Worm (Caenorhabditis elegans): ENCODE results near the gene srd-70.
A peak's percentile ranks its signal among the peaks of the same experiment; 100 is the strongest.

The srd-70 gene

ce11 chrV:20417809-20418208 is 36.1 kb upstream of the srd-70 start:
- TF ChIP-seq lsy-2 (tag; optimal IDR thresholded peaks at IDR 0.05) (peak in 1 of 2 experiments; percentile 73), daf-8 (GFP tag; IDR thresholded peaks at IDR 0.05) (no peak), mes-2 (tag; optimal IDR thresholded peaks at IDR 0.05; ENCODE audit: poor library complexity, severe bottlenecking) (peak; percentile 0), lin-1 (GFP tag; IDR thresholded peaks at IDR 0.05) (no peak), saeg-2 (GFP tag; IDR thresholded peaks at IDR 0.05) (no peak), hif-1 (tag; optimal IDR thresholded peaks at IDR 0.05) (peak in 1 of 2 experiments; percentile 50), attf-4 (tag; optimal IDR thresholded peaks at IDR 0.05) (no peak), hlh-30 (tag; optimal IDR thresholded peaks at IDR 0.05; ENCODE audit: insufficient read depth) (peak; percentile 98), F37D6.2 (tag; optimal IDR thresholded peaks at IDR 0.05) (peak; percentile 27), rbr-2 (tag; optimal IDR thresholded peaks at IDR 0.05) (no peak), aha-1 (tag) (peak; percentile 44), pha-4 (GFP tag; IDR thresholded peaks at IDR 0.05) (no peak), pha-4 (tag; optimal IDR thresholded peaks at IDR 0.05) (peak; percentile 45), lin-15B (tag; optimal IDR thresholded peaks at IDR 0.05) (no peak), mdl-1 (tag; optimal IDR thresholded peaks at IDR 0.05) (peak; percentile 70 to 88), hlh-11 (tag; optimal IDR thresholded peaks at IDR 0.05) (peak; percentile 88), dmd-6 (GFP tag; IDR thresholded peaks at IDR 0.05) (peak; percentile 48), ztf-11 (tag; optimal IDR thresholded peaks at IDR 0.05) (no peak), set-16 (GFP tag; IDR thresholded peaks at IDR 0.05) (peak; percentile 31; the same call in 1 of the 2 replicates), mep-1 (tag; optimal IDR thresholded peaks at IDR 0.05) (peak; percentile 65), nhr-6 (tag; optimal IDR thresholded peaks at IDR 0.05) (peak; percentile 62), zfp-2 (tag; optimal IDR thresholded peaks at IDR 0.05) (no peak), mxl-3 (GFP tag; optimal IDR thresholded peaks at IDR 0.05) (peak; percentile 10), daf-16 (GFP tag; optimal IDR thresholded peaks at IDR 0.05) (no peak), daf-16 (tag; optimal IDR thresholded peaks at IDR 0.05) (peak; percentile 10), fkh-10 (GFP tag; optimal IDR thresholded peaks at IDR 0.05) (peak; percentile 17), dve-1 (tag; optimal IDR thresholded peaks at IDR 0.05; ENCODE audit: insufficient read depth) (peak; percentile 32)

- TF ChIP-seq fos-1 (tag; optimal IDR thresholded peaks at IDR 0.05) (no peak), snpc-1.2 (GFP tag; IDR thresholded peaks at IDR 0.05) (no peak), set-16 (GFP tag; IDR thresholded peaks at IDR 0.05) (peak; percentile 13; the same call in 1 of the 2 replicates), sdz-12 (GFP tag; optimal IDR thresholded peaks at IDR 0.05) (no peak), aha-1 (tag) (peak; percentile 2), ceh-82 (tag; optimal IDR thresholded peaks at IDR 0.05) (no peak), spr-3 (GFP tag; optimal IDR thresholded peaks at IDR 0.05) (no peak), lim-7 (GFP tag; IDR thresholded peaks at IDR 0.05) (no peak), R02D3.7 (tag; optimal IDR thresholded peaks at IDR 0.05) (no peak), egl-27 (tag; optimal IDR thresholded peaks at IDR 0.05) (no peak), madf-5 (GFP tag; IDR thresholded peaks at IDR 0.05) (no peak), nhr-111 (GFP tag; optimal IDR thresholded peaks at IDR 0.05) (no peak), fkh-10 (GFP tag; optimal IDR thresholded peaks at IDR 0.05) (no peak), ceh-20 (GFP tag; IDR thresholded peaks at IDR 0.05) (0 out of 2 replicates have a peak, but pooled peaks have one; percentile 43), zag-1 (tag; optimal IDR thresholded peaks at IDR 0.05) (no peak), ceh-28 (tag; optimal IDR thresholded peaks at IDR 0.05) (no peak), dve-1 (tag; optimal IDR thresholded peaks at IDR 0.05; ENCODE audit: insufficient read depth) (peak; percentile 84), php-3 (GFP tag; IDR thresholded peaks at IDR 0.05) (peak; percentile 86), nhr-76 (tag; optimal IDR thresholded peaks at IDR 0.05) (no peak), Y105C5A.15 (GFP tag; IDR thresholded peaks at IDR 0.05) (no peak), unc-62 (GFP tag; optimal IDR thresholded peaks at IDR 0.05 in 1 of 2) (peak in 1 of 2 experiments; percentile 99), unc-62 (tag; optimal IDR thresholded peaks at IDR 0.05) (no peak), F10B5.3 (tag; optimal IDR thresholded peaks at IDR 0.05) (no peak), zip-11 (GFP tag; IDR thresholded peaks at IDR 0.05) (no peak), Y48G9A.11 (GFP tag; IDR thresholded peaks at IDR 0.05) (no peak), lin-29 (GFP tag; IDR thresholded peaks at IDR 0.05) (no peak), nhr-11 (tag; optimal IDR thresholded peaks at IDR 0.05) (peak; percentile 72), zip-2 (tag; optimal IDR thresholded peaks at IDR 0.05) (no peak), nhr-48 (tag; optimal IDR thresholded peaks at IDR 0.05) (peak; percentile 75), nhr-41 (GFP tag; IDR thresholded peaks at IDR 0.05) (0 out of 2 replicates have a peak, but pooled peaks have one; percentile 43)
Measured at ce11 chrV:20418768-20419167, 35.1 kb upstream of the srd-70 start.

Data from whole organism, L4 larva.